Fruit fly (Drosophila melanogaster): Measurements from ENCODE around the gene U4-U6-60K.
A peak's percentile ranks its signal among the peaks of the same experiment; 100 is the strongest.

U4-U6-60K gene

DNA sequence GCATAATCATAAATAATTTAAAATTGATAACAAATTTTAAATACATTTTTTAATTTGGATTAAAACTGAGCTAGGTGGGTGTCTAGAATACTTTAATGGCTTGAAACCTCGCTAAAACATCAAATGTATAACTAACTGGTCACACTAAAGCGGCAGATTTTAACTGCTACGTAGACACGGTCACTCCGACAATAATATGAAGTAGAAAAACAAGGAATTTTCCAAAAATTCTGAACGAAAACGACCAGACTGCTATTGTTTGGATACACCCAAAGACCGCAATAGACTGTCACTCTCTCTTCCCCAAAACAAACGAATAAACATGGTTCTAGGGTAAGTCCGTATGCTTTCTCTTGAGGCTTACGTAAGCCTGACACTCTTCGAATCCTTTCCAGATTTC lies 47.9 kb downstream of the U4-U6-60K start, which contains the start of gene QIL1 (continued):
- TF ChIP-seq CG4854 (GFP tag; optimal IDR thresholded peaks at IDR 0.05) (no peak), D (optimal IDR thresholded peaks at IDR 0.05) (no peak), D (GFP tag; optimal IDR thresholded peaks at IDR 0.05) (no peak), pros (GFP tag; optimal IDR thresholded peaks at IDR 0.05) (no peak), CG11247 (GFP tag; IDR thresholded peaks at IDR 0.05) (no peak), rib (GFP tag; IDR thresholded peaks at IDR 0.05) (no peak), Mrtf (GFP tag; IDR thresholded peaks at IDR 0.05) (no peak), ap (GFP tag; IDR thresholded peaks at IDR 0.05) (no peak), CG1792 (GFP tag; optimal IDR thresholded peaks at IDR 0.05) (no peak), ems (GFP tag; optimal IDR thresholded peaks at IDR 0.05) (no peak), CG4707 (GFP tag; optimal IDR thresholded peaks at IDR 0.05) (no peak), kay (GFP tag; optimal IDR thresholded peaks at IDR 0.05) (no peak), pum (GFP tag; optimal IDR thresholded peaks at IDR 0.05) (no peak), CG10267 (tag; optimal IDR thresholded peaks at IDR 0.05) (peak; percentile 54), Rfx (GFP tag; IDR thresholded peaks at IDR 0.05) (no peak), CG17829 (tag; optimal IDR thresholded peaks at IDR 0.05) (peak; percentile 30), CG17568 (GFP tag; optimal IDR thresholded peaks at IDR 0.05) (no peak), Side (GFP tag; optimal IDR thresholded peaks at IDR 0.05) (no peak), gcm2 (GFP tag; optimal IDR thresholded peaks at IDR 0.05) (no peak), Aef1 (GFP tag; IDR thresholded peaks at IDR 0.05) (no peak), Scr (GFP tag; IDR thresholded peaks at IDR 0.05; ENCODE audit: partially characterized antibody) (peak; percentile 10; the same call in 1 of the 2 replicates), Dip3 (GFP tag; optimal IDR thresholded peaks at IDR 0.05) (no peak), dmrt11E (tag; optimal IDR thresholded peaks at IDR 0.05) (no peak), Asciz (GFP tag; optimal IDR thresholded peaks at IDR 0.05) (no peak), wor (GFP tag; IDR thresholded peaks at IDR 0.05) (no peak), unpg (GFP tag; optimal IDR thresholded peaks at IDR 0.05) (no peak), CG18011 (GFP tag; optimal IDR thresholded peaks at IDR 0.05) (no peak), hbn (GFP tag; IDR thresholded peaks at IDR 0.05; ENCODE audit: partially characterized antibody) (no peak), en (GFP tag; optimal IDR thresholded peaks at IDR 0.05) (no peak), ttk (GFP tag; IDR thresholded peaks at IDR 0.05) (no peak), ATbp (GFP tag; optimal IDR thresholded peaks at IDR 0.05) (no peak), p53 (GFP tag; optimal IDR thresholded peaks at IDR 0.05) (no peak), Tbp (GFP tag; optimal IDR thresholded peaks at IDR 0.05) (no peak), CG13123 (GFP tag; optimal IDR thresholded peaks at IDR 0.05) (no peak), Ets65A (GFP tag) (no peak), lab (GFP tag; optimal IDR thresholded peaks at IDR 0.05) (no peak), Deaf1 (tag; optimal IDR thresholded peaks at IDR 0.05) (no peak), Sry-β (GFP tag; optimal IDR thresholded peaks at IDR 0.05) (no peak), CG16863 (GFP tag; optimal IDR thresholded peaks at IDR 0.05) (no peak), CG10209 (GFP tag; optimal IDR thresholded peaks at IDR 0.05) (no peak), kah (GFP tag; optimal IDR thresholded peaks at IDR 0.05) (no peak), repo (GFP tag; optimal IDR thresholded peaks at IDR 0.05) (no peak), mam (GFP tag; optimal IDR thresholded peaks at IDR 0.05) (no peak), peb (GFP tag; IDR thresholded peaks at IDR 0.05) (no peak), Rx (GFP tag; IDR thresholded peaks at IDR 0.05) (no peak), zfh2 (GFP tag; optimal IDR thresholded peaks at IDR 0.05) (no peak), CG33213 (GFP tag; optimal IDR thresholded peaks at IDR 0.05) (peak; percentile 26), Taf1 (GFP tag; IDR thresholded peaks at IDR 0.05) (no peak), Ssrp (tag; optimal IDR thresholded peaks at IDR 0.05) (no peak), CG6791 (GFP tag; IDR thresholded peaks at IDR 0.05; ENCODE audit: partially characterized antibody) (no peak), CG11504 (tag; optimal IDR thresholded peaks at IDR 0.05) (peak; percentile 35), shn (GFP tag; optimal IDR thresholded peaks at IDR 0.05) (no peak), CG9876 (GFP tag; optimal IDR thresholded peaks at IDR 0.05) (no peak)
